Worm (Caenorhabditis elegans): ENCODE measurements around the gene ugt-37.

ugt-37 gene

ce11 chrV:7111276-7111675, 33.8 kb downstream of the ugt-37 start:
- no peak for TF ChIP-seq hmg-4 (GFP tag; optimal IDR thresholded peaks at IDR 0.05)

- no peak for TF ChIP-seq scrt-1 (GFP tag; IDR thresholded peaks at IDR 0.05)
- TF ChIP-seq aly-1 (tag; optimal IDR thresholded peaks at IDR 0.05), result no peak
- TF ChIP-seq tbx-11 (GFP tag; IDR thresholded peaks at IDR 0.05), result no peak
- no peak for TF ChIP-seq tra-4 (tag; optimal IDR thresholded peaks at IDR 0.05)
- no peak for TF ChIP-seq tbx-37 (GFP tag; conservative IDR thresholded peaks at IDR 0.05)
Measured at ce11 chrV:7110370-7110769, 34.7 kb downstream of the ugt-37 start.

- no peak for TF ChIP-seq sea-1 (GFP tag; conservative IDR thresholded peaks at IDR 0.05)
Measured at ce11 chrV:7106499-7107152, 38.5 kb downstream of the ugt-37 start.

- TF ChIP-seq tbx-11 (GFP tag; IDR thresholded peaks at IDR 0.05) (no peak), F13C5.2 (tag; optimal IDR thresholded peaks at IDR 0.05) (no peak), hnd-1 (tag; optimal IDR thresholded peaks at IDR 0.05) (no peak), tbx-37 (GFP tag; conservative IDR thresholded peaks at IDR 0.05) (no peak), hmg-4 (GFP tag; optimal IDR thresholded peaks at IDR 0.05) (no peak), scrt-1 (GFP tag; IDR thresholded peaks at IDR 0.05) (no peak), ets-7 (tag; optimal IDR thresholded peaks at IDR 0.05) (no peak), ceh-36 (tag; optimal IDR thresholded peaks at IDR 0.05) (no peak), hmbx-1 (tag; optimal IDR thresholded peaks at IDR 0.05) (no peak), pes-1 (GFP tag; IDR thresholded peaks at IDR 0.05) (no peak), flt-1 (GFP tag; IDR thresholded peaks at IDR 0.05) (no peak), tra-4 (tag; optimal IDR thresholded peaks at IDR 0.05) (no peak), B0310.2 (tag; optimal IDR thresholded peaks at IDR 0.05) (no peak), ceh-13 (GFP tag; optimal IDR thresholded peaks at IDR 0.05) (no peak), sea-1 (GFP tag; conservative IDR thresholded peaks at IDR 0.05) (no peak)
Measured at ce11 chrV:7103247-7103646, 41.9 kb downstream of the ugt-37 start, which contains the start of gene odr-2. TSS of gene odr-2 (plus strand) at chrV:7103547.

ce11 chrV:7096811-7097210, 48.3 kb downstream of the ugt-37 start:
- TF ChIP-seq flt-1 (GFP tag; IDR thresholded peaks at IDR 0.05), result no peak
- TF ChIP-seq aly-1 (tag; optimal IDR thresholded peaks at IDR 0.05), result no peak
- no peak for TF ChIP-seq ama-1 (optimal IDR thresholded peaks at IDR 0.05)
- no peak for TF ChIP-seq ets-7 (tag; optimal IDR thresholded peaks at IDR 0.05)
- TF ChIP-seq F13C5.2 (tag; optimal IDR thresholded peaks at IDR 0.05), result no peak
- TF ChIP-seq tbx-11 (GFP tag; IDR thresholded peaks at IDR 0.05), result no peak
- TF ChIP-seq scrt-1 (GFP tag; IDR thresholded peaks at IDR 0.05), result no peak
- TF ChIP-seq B0310.2 (tag; optimal IDR thresholded peaks at IDR 0.05), result no peak

ce11 chrV:7096129-7096730, 48.9 kb downstream of the ugt-37 start:
- TF ChIP-seq pes-1 (GFP tag; IDR thresholded peaks at IDR 0.05) (no peak), hnd-1 (tag; optimal IDR thresholded peaks at IDR 0.05) (no peak), ceh-36 (tag; optimal IDR thresholded peaks at IDR 0.05) (no peak), tbx-37 (GFP tag; conservative IDR thresholded peaks at IDR 0.05) (no peak), sea-1 (GFP tag; conservative IDR thresholded peaks at IDR 0.05) (no peak), tbx-11 (GFP tag; IDR thresholded peaks at IDR 0.05) (no peak), ceh-13 (GFP tag; optimal IDR thresholded peaks at IDR 0.05) (no peak), tra-4 (tag; optimal IDR thresholded peaks at IDR 0.05) (no peak), F13C5.2 (tag; optimal IDR thresholded peaks at IDR 0.05) (no peak), scrt-1 (GFP tag; IDR thresholded peaks at IDR 0.05) (no peak), ets-7 (tag; optimal IDR thresholded peaks at IDR 0.05) (no peak), hmbx-1 (tag; optimal IDR thresholded peaks at IDR 0.05) (no peak), ama-1 (optimal IDR thresholded peaks at IDR 0.05) (no peak), hmg-4 (GFP tag; optimal IDR thresholded peaks at IDR 0.05) (no peak), flt-1 (GFP tag; IDR thresholded peaks at IDR 0.05) (no peak), B0310.2 (tag; optimal IDR thresholded peaks at IDR 0.05) (no peak), aly-1 (tag; optimal IDR thresholded peaks at IDR 0.05) (no peak)

- TF ChIP-seq F13C5.2 (tag; optimal IDR thresholded peaks at IDR 0.05) (no peak), hmg-4 (GFP tag; optimal IDR thresholded peaks at IDR 0.05) (no peak)
Measured at ce11 chrV:7095254-7095990, 49.7 kb downstream of the ugt-37 start.

ce11 chrV:7093720-7094401, 51.3 kb downstream of the ugt-37 start, which contains the start of gene nhr-135:
TSS of gene nhr-135 (minus strand) at chrV:7093770.
- TF ChIP-seq ama-1 (optimal IDR thresholded peaks at IDR 0.05), result no peak
- TF ChIP-seq tbx-11 (GFP tag; IDR thresholded peaks at IDR 0.05), result no peak
- no peak for TF ChIP-seq aly-1 (tag; optimal IDR thresholded peaks at IDR 0.05)
- no peak for TF ChIP-seq ceh-13 (GFP tag; optimal IDR thresholded peaks at IDR 0.05)
- no peak for TF ChIP-seq pes-1 (GFP tag; IDR thresholded peaks at IDR 0.05)
- TF ChIP-seq tra-4 (tag; optimal IDR thresholded peaks at IDR 0.05), result no peak
- TF ChIP-seq scrt-1 (GFP tag; IDR thresholded peaks at IDR 0.05), result no peak
- TF ChIP-seq tbx-37 (GFP tag; conservative IDR thresholded peaks at IDR 0.05), result no peak
- no peak for TF ChIP-seq hnd-1 (tag; optimal IDR thresholded peaks at IDR 0.05)
- TF ChIP-seq B0310.2 (tag; optimal IDR thresholded peaks at IDR 0.05), result no peak

All from whole organism, early embryonic.